Worm (Caenorhabditis elegans): ENCODE data around the gene gei-6.

DNA sequence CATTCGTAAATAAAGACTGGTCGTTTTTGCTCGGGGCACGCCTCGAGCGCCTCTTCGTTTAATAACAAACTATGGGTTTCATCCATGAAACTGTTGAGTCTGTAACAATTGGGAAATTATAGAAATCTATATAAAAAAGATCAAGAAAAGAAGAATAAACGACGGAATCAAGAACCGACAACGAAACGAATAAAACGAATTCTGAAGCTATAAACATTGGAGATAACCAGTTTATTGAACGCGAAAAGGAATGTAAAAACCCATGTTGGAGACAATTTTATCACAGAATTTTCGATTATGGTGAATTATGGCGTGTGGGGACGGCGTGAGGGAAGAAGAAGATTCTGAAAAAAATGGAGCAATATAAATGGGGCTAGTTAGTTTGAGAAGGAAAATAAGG lies 15.8 kb downstream of the gei-6 start, which contains the start of gene soap-1:
- TF ChIP-seq skn-1 (tag; optimal IDR thresholded peaks at IDR 0.05) (no peak), mxl-2 (GFP tag; conservative IDR thresholded peaks at IDR 0.05) (no peak), saeg-2 (GFP tag; IDR thresholded peaks at IDR 0.05) (no peak), dpl-1 (GFP tag; optimal IDR thresholded peaks at IDR 0.05) (no peak), ZK546.5 (tag; optimal IDR thresholded peaks at IDR 0.05) (no peak), lsy-2 (tag; optimal IDR thresholded peaks at IDR 0.05) (no peak), dmd-8 (GFP tag; IDR thresholded peaks at IDR 0.05) (no peak), unc-62 (GFP tag; optimal IDR thresholded peaks at IDR 0.05 in 1 of 2) (no peak), unc-62 (tag; optimal IDR thresholded peaks at IDR 0.05) (no peak), tag-97 (GFP tag; IDR thresholded peaks at IDR 0.05) (no peak), lin-39 (tag; optimal IDR thresholded peaks at IDR 0.05) (no peak), dmd-9 (GFP tag; IDR thresholded peaks at IDR 0.05) (no peak), ctbp-1 (GFP tag; IDR thresholded peaks at IDR 0.05) (no peak), zip-2 (tag; optimal IDR thresholded peaks at IDR 0.05) (no peak), dmd-6 (GFP tag; IDR thresholded peaks at IDR 0.05) (no peak)

Measured in whole organism, L4 larva.